Fruit fly (Drosophila melanogaster): ENCODE data around the gene RpS5a.

The RpS5a gene

dm6 chrX:17129733-17130466 lies 18.2 kb downstream of the RpS5a start (continued):
- TF ChIP-seq CG18476 (GFP tag; optimal IDR thresholded peaks at IDR 0.05) (peak; percentile 58), slbo (GFP tag; IDR thresholded peaks at IDR 0.05) (peak; percentile 82), CG10274 (GFP tag; optimal IDR thresholded peaks at IDR 0.05) (peak; percentile 31), CG31388 (GFP tag; optimal IDR thresholded peaks at IDR 0.05) (peak; percentile 37), CG33557 (GFP tag; optimal IDR thresholded peaks at IDR 0.05) (peak; percentile 29), pum (GFP tag; optimal IDR thresholded peaks at IDR 0.05) (no peak), CG6683 (GFP tag; optimal IDR thresholded peaks at IDR 0.05) (peak; percentile 78), sr (GFP tag; IDR thresholded peaks at IDR 0.05) (no peak), CG6654 (GFP tag; optimal IDR thresholded peaks at IDR 0.05) (peak; percentile 12), gcm2 (GFP tag; optimal IDR thresholded peaks at IDR 0.05) (no peak), Adf1 (GFP tag; IDR thresholded peaks at IDR 0.05) (peak; percentile 55), ab (GFP tag; optimal IDR thresholded peaks at IDR 0.05) (no peak), CG4617 (GFP tag; optimal IDR thresholded peaks at IDR 0.05; ENCODE audit: borderline replicate concordance) (peak; percentile 8), wor (GFP tag; IDR thresholded peaks at IDR 0.05) (peak; percentile 70), Taf1 (GFP tag; IDR thresholded peaks at IDR 0.05) (no peak), CG17186 (GFP tag; optimal IDR thresholded peaks at IDR 0.05) (no peak), D (optimal IDR thresholded peaks at IDR 0.05) (no peak), D (GFP tag; optimal IDR thresholded peaks at IDR 0.05) (peak; percentile 65), h (optimal IDR thresholded peaks at IDR 0.05) (no peak), pita (GFP tag; optimal IDR thresholded peaks at IDR 0.05) (no peak), NC2α (GFP tag; optimal IDR thresholded peaks at IDR 0.05) (no peak), pho (GFP tag; optimal IDR thresholded peaks at IDR 0.05) (no peak), CG6854 (GFP tag; optimal IDR thresholded peaks at IDR 0.05) (peak; percentile 72), ttk (GFP tag; IDR thresholded peaks at IDR 0.05) (peak; percentile 76), da (GFP tag; optimal IDR thresholded peaks at IDR 0.05) (no peak), HLH4C (GFP tag; IDR thresholded peaks at IDR 0.05; ENCODE audit: partially characterized antibody) (no peak), E2f2 (GFP tag; IDR thresholded peaks at IDR 0.05) (peak; percentile 63; the same call in 1 of the 2 replicates), D19B (GFP tag; optimal IDR thresholded peaks at IDR 0.05) (peak; percentile 68), CG6689 (GFP tag; IDR thresholded peaks at IDR 0.05) (peak; percentile 77), CG16863 (GFP tag; optimal IDR thresholded peaks at IDR 0.05) (peak; percentile 6), NK7.1 (GFP tag; optimal IDR thresholded peaks at IDR 0.05) (peak; percentile 43), CG12071 (GFP tag; optimal IDR thresholded peaks at IDR 0.05) (no peak), croc (GFP tag; conservative IDR thresholded peaks at IDR 0.05) (peak; percentile 45), stwl (tag; optimal IDR thresholded peaks at IDR 0.05) (no peak), Dad (GFP tag; optimal IDR thresholded peaks at IDR 0.05) (no peak), trem (tag; optimal IDR thresholded peaks at IDR 0.05) (peak; percentile 65), CG16813 (GFP tag; IDR thresholded peaks at IDR 0.05; ENCODE audit: partially characterized antibody) (no peak), tin (GFP tag; optimal IDR thresholded peaks at IDR 0.05) (peak; percentile 33), ATbp (GFP tag; optimal IDR thresholded peaks at IDR 0.05) (peak; percentile 84), dimm (GFP tag; IDR thresholded peaks at IDR 0.05) (no peak), oc (tag; optimal IDR thresholded peaks at IDR 0.05) (no peak), CG12391 (tag; optimal IDR thresholded peaks at IDR 0.05) (peak; percentile 89), MTF-1 (GFP tag; optimal IDR thresholded peaks at IDR 0.05; ENCODE audit: borderline replicate concordance) (peak; percentile 40), Hmr (GFP tag; optimal IDR thresholded peaks at IDR 0.05) (peak; percentile 87), tio (GFP tag; optimal IDR thresholded peaks at IDR 0.05) (peak; percentile 56), CkIIα-i1 (GFP tag; IDR thresholded peaks at IDR 0.05) (no peak), CG33213 (GFP tag; optimal IDR thresholded peaks at IDR 0.05) (peak; percentile 7), gt (GFP tag; IDR thresholded peaks at IDR 0.05) (no peak), GATAe (GFP tag; conservative IDR thresholded peaks at IDR 0.05) (peak; percentile 90), chm (GFP tag; IDR thresholded peaks at IDR 0.05) (0 out of 2 replicates have a peak, but pooled peaks have one; percentile 40), pros (GFP tag; optimal IDR thresholded peaks at IDR 0.05) (no peak)

Data from whole organism, embryonic.